Worm (Caenorhabditis elegans) whole organism, L4 larva: ENCODE measurements around the gene ZK697.1.
A peak's percentile ranks its signal among the peaks of the same experiment; 100 is the strongest.

ENCODE experiments used
- D1046.2 ChIP-seq: fragments of 200-800 bp; sonication (Bioruptor generic); IDR thresholded peaks from 2 replicates; pipeline ENCODE4 v1.3.6; 2022; ENCODE audit warnings: missing genetic modification characterization, missing compliant biosample characterization
- F26F4.8 ChIP-seq: fragments of 200-800 bp; sonication (Bioruptor generic); conservative IDR thresholded peaks from 2 replicates; pipeline ENCODE4 v1.3.6; 2022; ENCODE audit warnings: missing genetic modification characterization, missing compliant biosample characterization
- F44E2.7 ChIP-seq: fragments of 200-800 bp; sonication (Bioruptor generic); IDR thresholded peaks from 2 replicates; pipeline ENCODE4 v2.1.2; 2022; ENCODE audit warnings: missing genetic modification characterization, missing compliant biosample characterization
- T26A8.4 ChIP-seq: fragments of 200-800 bp; sonication (Bioruptor generic); IDR thresholded peaks from 2 replicates; pipeline ENCODE4 v1.3.6; 2022; ENCODE audit warnings: missing genetic modification characterization, missing compliant biosample characterization
- Y48G9A.11 ChIP-seq: fragments of 200-800 bp; sonication (Bioruptor generic); IDR thresholded peaks from 2 replicates; pipeline ENCODE4 v1.3.6; 2022; ENCODE audit warnings: missing genetic modification reagents, missing genetic modification characterization, missing compliant biosample characterization
- ama-1 ChIP-seq: fragments of 150-350 bp; optimal IDR thresholded peaks from 2 replicates; lab custom pipeline; 2014; ENCODE audit warnings: inconsistent platforms, mixed read lengths
- ceh-20 ChIP-seq: fragments of 200-800 bp; sonication (Bioruptor generic); IDR thresholded peaks from 2 replicates; pipeline ENCODE4 v1.3.6; 2022; ENCODE audit warnings: missing genetic modification reagents, missing genetic modification characterization, missing compliant biosample characterization
- ceh-28 ChIP-seq: fragments of 150-350 bp; optimal IDR thresholded peaks from 2 replicates; lab custom pipeline; 2014; ENCODE audit warnings: missing biosample characterization, missing genetic modification reagents, missing genetic modification characterization
- ceh-82 ChIP-seq: sonication (generic microtip); optimal IDR thresholded peaks from 2 replicates; lab custom pipeline; 2017; ENCODE audit warnings: missing biosample characterization, missing genetic modification characterization
- ctbp-1 ChIP-seq: fragments of 200-800 bp; sonication (Bioruptor generic); IDR thresholded peaks from 2 replicates; pipeline ENCODE4 v1.3.6; 2022; ENCODE audit warnings: missing genetic modification reagents, missing genetic modification characterization, missing compliant biosample characterization
- daf-16 ChIP-seq, 3 experiments: sonication (generic microtip); optimal IDR thresholded peaks; 2 replicates each; lab custom pipeline; 2016 to 2017; ENCODE audit warnings: missing genetic modification characterization in 3 of 3, missing genetic modification reagents in 3 of 3, mild to moderate bottlenecking in 2 of 3, missing compliant biosample characterization in 2 of 3, missing biosample characterization in 1 of 3, moderate library complexity in 1 of 3
- daf-19 ChIP-seq: fragments of 200-800 bp; sonication (Bioruptor generic); conservative IDR thresholded peaks from 2 replicates; pipeline ENCODE4 v1.3.6; 2022; ENCODE audit warnings: missing genetic modification characterization, missing compliant biosample characterization
- dpl-1 ChIP-seq: fragments of 150-350 bp; optimal IDR thresholded peaks from 2 replicates; lab custom pipeline; 2014; ENCODE audit warnings: missing biosample characterization, missing genetic modification reagents, missing genetic modification characterization
- duxl-1 ChIP-seq: sonication (generic microtip); optimal IDR thresholded peaks from 2 replicates; lab custom pipeline; 2016; ENCODE audit warnings: mild to moderate bottlenecking, missing genetic modification characterization, moderate library complexity, missing compliant biosample characterization; ENCODE audit not compliant: poor library complexity
- gei-8 ChIP-seq: fragments of 200-800 bp; sonication (Bioruptor generic); optimal IDR thresholded peaks from 2 replicates; lab custom pipeline; 2018; ENCODE audit warnings: mild to moderate bottlenecking, missing genetic modification characterization, missing compliant biosample characterization
- hif-1 ChIP-seq, 2 experiments: sonication (generic microtip); optimal IDR thresholded peaks; 2 replicates each; lab custom pipeline; 2016 to 2017; ENCODE audit warnings: missing compliant biosample characterization in 2 of 2, missing genetic modification characterization in 2 of 2, missing genetic modification reagents in 2 of 2, missing genotype in 2 of 2, mild to moderate bottlenecking in 1 of 2
- lin-13 ChIP-seq: fragments of 150-350 bp; optimal IDR thresholded peaks from 2 replicates; lab custom pipeline; 2014; ENCODE audit warnings: missing biosample characterization, missing genetic modification reagents, missing genetic modification characterization
- lin-15B ChIP-seq: fragments of 150-350 bp; sonication (generic microtip); optimal IDR thresholded peaks from 3 replicates; lab custom pipeline; 2014; ENCODE audit warnings: missing biosample characterization, missing genetic modification characterization
- lin-38 ChIP-seq: fragments of 200-800 bp; sonication (Bioruptor generic); IDR thresholded peaks from 2 replicates; pipeline ENCODE4 v1.3.6; 2022; ENCODE audit warnings: missing genetic modification reagents, missing genetic modification characterization, missing compliant biosample characterization
- lin-39 ChIP-seq: fragments of 150-350 bp; optimal IDR thresholded peaks from 2 replicates; lab custom pipeline; 2014; ENCODE audit warnings: missing biosample characterization, missing genetic modification reagents, missing genetic modification characterization
- madf-5 ChIP-seq, 2 experiments: fragments of 200-800 bp; sonication (Bioruptor generic); IDR thresholded peaks; 2 replicates each; pipeline ENCODE4 v1.3.6; 2022; ENCODE audit warnings: missing compliant biosample characterization in 2 of 2, missing genetic modification characterization in 2 of 2
- mep-1 ChIP-seq: fragments of 150-350 bp; sonication (generic microtip); optimal IDR thresholded peaks from 3 replicates; lab custom pipeline; 2014; ENCODE audit warnings: missing biosample characterization, missing genetic modification characterization
- nhr-237 ChIP-seq: sonication (generic microtip); optimal IDR thresholded peaks from 2 replicates; lab custom pipeline; 2017; ENCODE audit warnings: missing biosample characterization, missing genetic modification characterization
- nhr-41 ChIP-seq: fragments of 200-800 bp; sonication (Bioruptor generic); IDR thresholded peaks from 2 replicates; pipeline ENCODE4 v1.3.6; 2022; ENCODE audit warnings: missing genetic modification reagents, missing genetic modification characterization, missing compliant biosample characterization
- nhr-42 ChIP-seq: fragments of 200-800 bp; sonication (Bioruptor generic); IDR thresholded peaks from 2 replicates; pipeline ENCODE4 v1.3.6; 2022; ENCODE audit warnings: missing genetic modification characterization, missing compliant biosample characterization
- php-3 ChIP-seq: fragments of 200-800 bp; sonication (Bioruptor generic); IDR thresholded peaks from 2 replicates; pipeline ENCODE4 v1.3.6; 2022; ENCODE audit warnings: missing genetic modification reagents, missing genetic modification characterization, missing compliant biosample characterization
- snpc-1.2 ChIP-seq: fragments of 200-800 bp; sonication (Bioruptor generic); IDR thresholded peaks from 2 replicates; pipeline ENCODE4 v1.3.6; 2022; ENCODE audit warnings: missing genetic modification reagents, missing genetic modification characterization, missing compliant biosample characterization
- spr-1 ChIP-seq: sonication (generic microtip); optimal IDR thresholded peaks from 2 replicates; lab custom pipeline; 2016; ENCODE audit warnings: mild to moderate bottlenecking, missing genetic modification characterization, missing compliant biosample characterization
- tag-97 ChIP-seq: fragments of 200-800 bp; sonication (Bioruptor generic); IDR thresholded peaks from 2 replicates; pipeline ENCODE4 v1.3.6; 2022; ENCODE audit warnings: missing genetic modification characterization, missing compliant biosample characterization
- unc-130 ChIP-seq: sonication (generic microtip); optimal IDR thresholded peaks from 2 replicates; lab custom pipeline; 2016; ENCODE audit warnings: missing genetic modification reagents, missing genetic modification characterization, missing compliant biosample characterization
- unc-62 ChIP-seq, 3 experiments: fragments of 150-350 bp in 1 of 3; sonication (generic microtip); optimal IDR thresholded peaks in 2 of 3; peaks in 1 of 3; 1 replicate in 1 of 3; 2 replicates in 2 of 3; lab custom pipeline; 2014 to 2017; ENCODE audit warnings: missing biosample characterization in 3 of 3, missing genetic modification characterization in 3 of 3, missing genetic modification reagents in 3 of 3, missing genotype in 1 of 3
- zfp-2 ChIP-seq: sonication (generic microtip); optimal IDR thresholded peaks from 2 replicates; lab custom pipeline; 2016; ENCODE audit warnings: mild to moderate bottlenecking, missing genetic modification characterization, missing compliant biosample characterization
- zip-11 ChIP-seq: fragments of 200-800 bp; sonication (Bioruptor generic); IDR thresholded peaks from 2 replicates; pipeline ENCODE4 v1.3.6; 2022; ENCODE audit warnings: missing genetic modification characterization, missing compliant biosample characterization
- zip-2 ChIP-seq: fragments of 150-350 bp; optimal IDR thresholded peaks from 2 replicates; lab custom pipeline; 2014; ENCODE audit warnings: missing biosample characterization, missing genetic modification characterization

ZK697.1 gene

DNA sequence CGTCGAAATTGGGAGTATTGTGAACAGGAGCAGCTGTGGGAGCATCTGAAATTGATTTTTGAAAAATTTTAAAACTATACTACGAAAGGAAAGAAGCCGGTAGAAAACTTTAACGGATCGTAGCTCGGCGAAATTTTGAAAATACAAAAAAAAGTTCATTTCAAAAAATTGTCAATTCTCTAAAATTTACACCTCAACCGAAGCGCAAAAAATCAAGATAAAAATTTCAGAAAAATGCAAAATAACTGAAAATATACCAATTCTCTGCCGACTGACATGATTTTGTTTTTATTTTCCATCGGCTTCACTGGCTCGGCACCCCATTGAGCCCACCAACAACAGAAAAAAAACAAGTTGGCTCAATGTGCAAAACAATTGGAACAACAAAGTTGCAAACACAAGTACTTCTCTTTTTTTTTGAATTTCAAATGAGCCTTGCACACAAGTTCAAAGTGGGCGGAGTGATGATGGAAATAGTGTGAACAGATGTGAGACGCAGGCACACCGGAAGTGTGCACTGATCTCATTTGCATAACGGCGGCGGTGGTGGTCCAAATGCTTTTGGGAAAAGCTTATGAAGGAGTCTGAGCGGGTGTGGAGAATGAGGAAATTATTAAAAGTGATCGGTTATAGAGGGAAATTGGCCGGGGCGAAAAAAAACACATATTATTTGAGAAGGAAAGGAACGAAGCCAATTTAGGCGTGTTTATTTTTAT is 22.4 kb downstream of the ZK697.1 start, which contains the start of gene F36H9.7:
Gene F36H9.7 (minus strand): TSS at position 51 of the 716 bp plus-strand sequence.
- TF ChIP-seq ctbp-1 (GFP tag; lab: Robert Waterston, UW) (no peak), gei-8 (no peak), ceh-20 (no peak), ceh-28 (tag; lab: Kevin White, UChicago) (no peak), lin-13 (GFP tag; lab: Kevin White, UChicago) (no peak), dpl-1 (GFP tag; lab: Kevin White, UChicago) (no peak), nhr-41 (no peak), nhr-42 (GFP tag; lab: Robert Waterston, UW) (no peak), daf-19 (no peak), unc-130 (GFP tag; lab: Kevin White, UChicago) (no peak), nhr-237 (tag; lab: Kevin White, UChicago) (no peak), snpc-1.2 (GFP tag; lab: Robert Waterston, UW) (no peak), D1046.2 (no peak), php-3 (GFP tag; lab: Robert Waterston, UW) (no peak), mep-1 (tag; lab: Kevin White, UChicago) (no peak), lin-15B (no peak), spr-1 (tag; lab: Kevin White, UChicago) (no peak)
- TF ChIP-seq, all 104 proteins: peak for 0

DNA sequence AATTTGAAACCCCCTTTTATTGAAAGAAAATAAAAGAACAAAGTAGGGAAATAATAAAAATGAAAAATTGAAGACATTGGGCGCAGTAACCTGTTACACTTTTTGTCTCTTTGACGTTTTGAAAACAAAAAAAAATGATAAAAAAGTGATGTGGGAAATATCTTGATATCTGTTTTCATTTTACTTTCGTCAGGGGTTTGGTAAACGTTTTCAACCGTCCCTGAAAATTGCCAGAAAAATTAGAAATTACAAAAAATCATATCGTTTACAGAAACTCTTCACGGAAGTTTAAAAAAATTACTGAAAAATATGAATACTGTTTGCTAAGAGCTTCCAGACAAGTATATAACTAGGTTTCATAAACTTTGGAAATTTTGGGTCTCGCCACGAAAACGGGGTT is 26.5 kb downstream of the ZK697.1 start, which contains the start of gene F36H9.4:
Gene F36H9.4 (minus strand): TSS at position 101 of the 400 bp plus-strand sequence.
- no peak for TF ChIP-seq tag-97 (GFP tag; lab: Robert Waterston, UW)
- TF ChIP-seq zip-2, result no peak
- no peak for TF ChIP-seq F26F4.8
- TF ChIP-seq madf-5 (GFP tag; IDR thresholded peaks at IDR 0.05; lab: Robert Waterston, UW), result no peak
- TF ChIP-seq zfp-2 (tag; lab: Kevin White, UChicago), result no peak
- no peak for TF ChIP-seq ama-1 (lab: Kevin White, UChicago)
- TF ChIP-seq nhr-41, result no peak
- TF ChIP-seq lin-39 (tag; lab: Kevin White, UChicago), result no peak
- TF ChIP-seq daf-16 (GFP tag; optimal IDR thresholded peaks at IDR 0.05; lab: Kevin White, UChicago), result no peak
- TF ChIP-seq daf-16 (tag; optimal IDR thresholded peaks at IDR 0.05; lab: Kevin White, UChicago), result no peak
- TF ChIP-seq snpc-1.2 (GFP tag; lab: Robert Waterston, UW), result no peak
- TF ChIP-seq T26A8.4 (GFP tag; lab: Robert Waterston, UW), result no peak
- TF ChIP-seq lin-38 (GFP tag; lab: Robert Waterston, UW), result no peak
- no peak for TF ChIP-seq ceh-82 (tag; lab: Kevin White, UChicago)
- TF ChIP-seq zip-11 (GFP tag; lab: Robert Waterston, UW), result no peak
- no peak for TF ChIP-seq lin-13 (GFP tag; lab: Kevin White, UChicago)
- no peak for TF ChIP-seq Y48G9A.11 (GFP tag; lab: Robert Waterston, UW)

DNA sequence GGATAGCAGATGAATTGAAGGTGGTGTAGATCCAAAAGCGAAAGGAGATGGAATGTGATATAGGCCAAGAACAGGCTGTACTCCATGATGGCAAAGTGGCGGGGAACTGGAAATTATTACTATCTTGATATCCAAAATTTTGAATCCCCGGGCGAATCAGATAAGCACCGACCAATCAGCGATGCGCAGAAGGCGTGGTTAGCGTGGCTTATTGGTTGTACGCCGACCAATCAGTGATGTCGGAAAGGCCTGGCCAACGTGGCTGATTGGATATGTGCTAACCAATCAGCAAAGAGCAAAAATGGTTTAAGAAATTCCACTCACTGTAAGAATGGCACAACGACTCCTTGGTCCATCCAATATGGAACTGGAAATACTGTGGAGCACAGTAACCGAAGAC is 27.4 kb downstream of the ZK697.1 start:
- TF ChIP-seq F44E2.7 (GFP tag; lab: Robert Waterston, UW) (no peak), unc-62 (GFP tag; optimal IDR thresholded peaks at IDR 0.05 in 1 of 2; lab: Kevin White, UChicago) (peak in 1 of 2 experiments; percentile 71), unc-62 (tag; optimal IDR thresholded peaks at IDR 0.05; lab: Kevin White, UChicago) (no peak)

DNA sequence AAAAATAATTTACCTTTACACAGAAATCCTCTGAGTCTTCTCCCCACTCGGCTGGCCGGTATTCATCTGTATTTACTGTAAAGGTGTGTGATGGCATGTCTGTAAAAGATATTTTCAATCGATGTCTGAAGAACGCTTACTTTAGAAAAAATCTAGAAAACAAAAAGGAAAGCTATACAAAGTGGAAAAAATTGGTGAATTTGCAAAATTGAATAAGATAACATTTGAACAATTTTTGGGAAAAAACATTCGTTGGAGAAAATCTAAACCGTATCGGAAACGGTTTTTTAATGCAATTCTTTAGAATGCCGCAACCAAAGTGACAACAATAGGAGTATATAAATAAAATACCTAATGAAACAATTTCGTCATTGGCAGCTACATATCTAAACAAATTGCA is 29.3 kb downstream of the ZK697.1 start, which contains the start of gene F36H9.5:
Gene F36H9.5 (minus strand): TSS at position 101 of the 400 bp plus-strand sequence.
- TF ChIP-seq lin-13 (GFP tag; lab: Kevin White, UChicago), result no peak
- TF ChIP-seq lin-15B, result no peak
- no peak for TF ChIP-seq zfp-2 (tag; lab: Kevin White, UChicago)
- no peak for TF ChIP-seq hif-1 (tag; optimal IDR thresholded peaks at IDR 0.05; lab: Kevin White, UChicago)
- TF ChIP-seq duxl-1 (tag; lab: Kevin White, UChicago), result no peak
